Fruit fly (Drosophila melanogaster) whole organism, pupa: Measurements from ENCODE around the gene Osi12.

Experiments used
- CG10348 ChIP-seq: fragments of 200-800 bp; sonication (Bioruptor generic); IDR thresholded peaks from 2 replicates; pipeline ENCODE4 v1.3.6; 2022; ENCODE audit warnings: missing biosample characterization, missing genetic modification characterization
- CG12605 ChIP-seq: fragments of 200-800 bp; sonication (Bioruptor generic); IDR thresholded peaks from 2 replicates; pipeline ENCODE4 v1.3.6; 2022; ENCODE audit warnings: missing biosample characterization, missing genetic modification characterization
- CG13204 ChIP-seq: fragments of 200-800 bp; sonication (Bioruptor generic); optimal IDR thresholded peaks from 2 replicates; lab custom pipeline; 2018; ENCODE audit warnings: missing biosample characterization, mild to moderate bottlenecking, missing genetic modification characterization, moderate library complexity
- CG14655 ChIP-seq: fragments of 200-800 bp; sonication (Bioruptor generic); optimal IDR thresholded peaks from 3 replicates; lab custom pipeline; 2017; ENCODE audit warnings: mild to moderate bottlenecking, missing biosample characterization, missing genetic modification reagents, missing genetic modification characterization
- CG15710 ChIP-seq: fragments of 200-800 bp; sonication (Bioruptor generic); optimal IDR thresholded peaks from 2 replicates; lab custom pipeline; 2018; ENCODE audit warnings: missing biosample characterization, mild to moderate bottlenecking, missing genetic modification characterization, moderate library complexity
- CG17806 ChIP-seq: fragments of 200-800 bp; sonication (Bioruptor generic); optimal IDR thresholded peaks from 2 replicates; lab custom pipeline; 2018; ENCODE audit warnings: missing biosample characterization, mild to moderate bottlenecking, missing genetic modification characterization, moderate library complexity
- CG32121 ChIP-seq: fragments of 200-800 bp; sonication (Bioruptor generic); IDR thresholded peaks from 2 replicates; pipeline ENCODE4 v1.3.6; 2022; ENCODE audit warnings: missing biosample characterization, missing genetic modification characterization
- CG34367 ChIP-seq: fragments of 200-800 bp; sonication (Bioruptor generic); optimal IDR thresholded peaks from 2 replicates; lab custom pipeline; 2018; ENCODE audit warnings: missing biosample characterization, mild to moderate bottlenecking, missing genetic modification characterization
- CG4496 ChIP-seq: fragments of 200-800 bp; sonication (Bioruptor generic); IDR thresholded peaks from 3 replicates; pipeline ENCODE4 v1.3.6; 2022; ENCODE audit warnings: missing biosample characterization, missing genetic modification characterization
- CG8159 ChIP-seq: fragments of 200-800 bp; sonication (Bioruptor generic); optimal IDR thresholded peaks from 3 replicates; lab custom pipeline; 2018; ENCODE audit warnings: missing biosample characterization, mild to moderate bottlenecking, missing genetic modification characterization, moderate library complexity
- CG8301 ChIP-seq: fragments of 200-800 bp; sonication (Bioruptor generic); optimal IDR thresholded peaks from 2 replicates; lab custom pipeline; 2018; ENCODE audit warnings: missing biosample characterization, mild to moderate bottlenecking, missing genetic modification characterization
- CG9948 ChIP-seq: fragments of 200-800 bp; sonication (Bioruptor generic); optimal IDR thresholded peaks from 2 replicates; lab custom pipeline; 2018; ENCODE audit warnings: missing biosample characterization, mild to moderate bottlenecking, missing genetic modification characterization, moderate library complexity
- D1 ChIP-seq: fragments of 200-800 bp; sonication (Bioruptor generic); optimal IDR thresholded peaks from 2 replicates; lab custom pipeline; 2018; ENCODE audit warnings: missing biosample characterization, mild to moderate bottlenecking, missing genetic modification characterization, moderate library complexity
- EcR ChIP-seq: fragments of 200-800 bp; sonication (Bioruptor generic); optimal IDR thresholded peaks from 3 replicates; lab custom pipeline; 2019; ENCODE audit warnings: missing biosample characterization, missing genetic modification characterization, mild to moderate bottlenecking, moderate library complexity, missing genetic modification reagents
- Ets98B ChIP-seq: fragments of 200-800 bp; sonication (Bioruptor generic); IDR thresholded peaks from 2 replicates; pipeline ENCODE4 v1.3.6; 2022; ENCODE audit warnings: missing biosample characterization, missing genetic modification characterization
- Pif1A ChIP-seq: fragments of 200-800 bp; sonication (Bioruptor generic); optimal IDR thresholded peaks from 3 replicates; lab custom pipeline; 2016; ENCODE audit warnings: missing biosample characterization, missing genetic modification characterization
- Pif1B ChIP-seq: fragments of 200-800 bp; sonication (Bioruptor generic); optimal IDR thresholded peaks from 3 replicates; lab custom pipeline; 2016; ENCODE audit warnings: missing biosample characterization, missing genetic modification characterization
- Snoo ChIP-seq: fragments of 200-800 bp; sonication (Bioruptor generic); optimal IDR thresholded peaks from 3 replicates; lab custom pipeline; 2017; ENCODE audit warnings: missing biosample characterization, mild to moderate bottlenecking, missing genetic modification characterization, inconsistent platforms
- fd96Ca ChIP-seq: fragments of 200-800 bp; sonication (Bioruptor generic); IDR thresholded peaks from 3 replicates; pipeline ENCODE4 v1.3.6; 2022; ENCODE audit warnings: missing biosample characterization, missing genetic modification characterization
- gl ChIP-seq: fragments of 200-800 bp; sonication (Bioruptor generic); optimal IDR thresholded peaks from 2 replicates; lab custom pipeline; 2018; ENCODE audit warnings: missing biosample characterization, mild to moderate bottlenecking, missing genetic modification characterization
- rn ChIP-seq: fragments of 200-800 bp; sonication (Bioruptor generic); IDR thresholded peaks from 2 replicates; pipeline ENCODE4 v1.3.6; 2022; ENCODE audit warnings: missing biosample characterization, missing genetic modification characterization

Gene Osi12

dm6 chr3R:6252809-6253208, 25.5 kb upstream of the Osi12 start:
- TF ChIP-seq CG10348 (GFP tag; lab: Robert Waterston, UW) (no peak), CG15710 (tag; lab: Kevin White, UChicago) (no peak), Pif1B (GFP tag; lab: Kevin White, UChicago) (no peak), CG9948 (tag; lab: Kevin White, UChicago) (no peak), Pif1A (GFP tag; lab: Kevin White, UChicago) (no peak), EcR (no peak), CG32121 (GFP tag; lab: Robert Waterston, UW) (no peak), CG17806 (tag; lab: Kevin White, UChicago) (no peak), CG13204 (GFP tag; lab: Kevin White, UChicago) (peak; percentile 14), D1 (no peak), fd96Ca (GFP tag; lab: Robert Waterston, UW) (no peak), Snoo (tag; lab: Kevin White, UChicago) (peak; percentile 32), CG14655 (GFP tag; lab: Kevin White, UChicago) (no peak), rn (GFP tag; lab: Robert Waterston, UW) (no peak), gl (tag; lab: Kevin White, UChicago) (no peak)

- TF ChIP-seq CG4496, result 0 out of 3 replicates have a peak, but pooled peaks have one; percentile 13
- no peak for TF ChIP-seq rn (GFP tag; lab: Robert Waterston, UW)
- TF ChIP-seq Ets98B (GFP tag; lab: Robert Waterston, UW), result no peak
- TF ChIP-seq CG14655 (GFP tag; lab: Kevin White, UChicago), result no peak
- TF ChIP-seq CG9948 (tag; lab: Kevin White, UChicago), result no peak
- TF ChIP-seq CG15710 (tag; lab: Kevin White, UChicago), result no peak
- no peak for TF ChIP-seq CG17806 (tag; lab: Kevin White, UChicago)
- TF ChIP-seq, all 21 proteins: peak for 1
Measured at dm6 chr3R:6254438-6254837, 23.9 kb upstream of the Osi12 start.

- TF ChIP-seq EcR (no peak), CG10348 (GFP tag; lab: Robert Waterston, UW) (no peak), CG15710 (tag; lab: Kevin White, UChicago) (no peak), CG4496 (no peak), rn (GFP tag; lab: Robert Waterston, UW) (no peak), Snoo (tag; lab: Kevin White, UChicago) (no peak), CG13204 (GFP tag; lab: Kevin White, UChicago) (no peak)
Measured at dm6 chr3R:6254875-6255274, 23.5 kb upstream of the Osi12 start, which contains the start of gene Osi8. TSS of gene Osi8 (plus strand) at chr3R:6255175.

- TF ChIP-seq CG14655 (GFP tag; lab: Kevin White, UChicago), result no peak
- TF ChIP-seq CG12605 (GFP tag; lab: Robert Waterston, UW), result no peak
- peak; percentile 86 for TF ChIP-seq CG13204 (GFP tag; lab: Kevin White, UChicago)
- peak; percentile 14; the same call in 1 of the 2 replicates for TF ChIP-seq Ets98B (GFP tag; lab: Robert Waterston, UW)
- no peak for TF ChIP-seq gl (tag; lab: Kevin White, UChicago)
- peak; percentile 71; the same call in 2 of the 3 replicates for TF ChIP-seq CG4496
Measured at dm6 chr3R:6259837-6260236, 18.5 kb upstream of the Osi12 start, which contains the start of gene Osi9. TSS of gene Osi9 (plus strand) at chr3R:6260211.

dm6 chr3R:6263658-6264057, 14.7 kb upstream of the Osi12 start, which contains the start of gene Osi10a:
TSS of gene Osi10a (plus strand) at chr3R:6263958.
- TF ChIP-seq CG13204 (GFP tag; lab: Kevin White, UChicago) (no peak), D1 (no peak), Pif1B (GFP tag; lab: Kevin White, UChicago) (no peak), CG4496 (no peak), CG12605 (GFP tag; lab: Robert Waterston, UW) (no peak), Pif1A (GFP tag; lab: Kevin White, UChicago) (no peak), CG15710 (tag; lab: Kevin White, UChicago) (no peak), CG8301 (no peak), CG34367 (tag; lab: Kevin White, UChicago) (no peak), EcR (no peak), CG14655 (GFP tag; lab: Kevin White, UChicago) (no peak), Ets98B (GFP tag; lab: Robert Waterston, UW) (no peak), CG8159 (no peak), rn (GFP tag; lab: Robert Waterston, UW) (no peak), gl (tag; lab: Kevin White, UChicago) (no peak), CG9948 (tag; lab: Kevin White, UChicago) (no peak), CG32121 (GFP tag; lab: Robert Waterston, UW) (no peak), Snoo (tag; lab: Kevin White, UChicago) (no peak), CG17806 (tag; lab: Kevin White, UChicago) (no peak)

- TF ChIP-seq CG8159, result no peak
- no peak for TF ChIP-seq Snoo (tag; lab: Kevin White, UChicago)
- no peak for TF ChIP-seq Ets98B (GFP tag; lab: Robert Waterston, UW)
- TF ChIP-seq Pif1A (GFP tag; lab: Kevin White, UChicago), result no peak
- no peak for TF ChIP-seq CG34367 (tag; lab: Kevin White, UChicago)
- no peak for TF ChIP-seq gl (tag; lab: Kevin White, UChicago)
- no peak for TF ChIP-seq CG14655 (GFP tag; lab: Kevin White, UChicago)
- no peak for TF ChIP-seq CG15710 (tag; lab: Kevin White, UChicago)
- no peak for TF ChIP-seq EcR
- no peak for TF ChIP-seq CG8301
- TF ChIP-seq fd96Ca (GFP tag; lab: Robert Waterston, UW), result no peak
- no peak for TF ChIP-seq CG13204 (GFP tag; lab: Kevin White, UChicago)
- TF ChIP-seq, all 21 proteins: peak for 0
Measured at dm6 chr3R:6265890-6266289, 12.4 kb upstream of the Osi12 start, which contains the start of gene Osi10b. TSS of gene Osi10b (plus strand) at chr3R:6266190.
